Fruit fly (Drosophila melanogaster) whole organism: Measurements from ENCODE around the gene mRpL16.

Experiments
- CG8478 ChIP-seq: fragments of >200 bp; optimal IDR thresholded peaks from 2 replicates; lab custom pipeline; 2018; ENCODE audit warnings: inconsistent platforms
- Dll ChIP-seq: fragments of >200 bp; optimal IDR thresholded peaks from 2 replicates; lab custom pipeline; 2017
- EcR ChIP-seq, 2 experiments: fragments of >200 bp; optimal IDR thresholded peaks; 2 replicates each; lab custom pipeline; 2017; ENCODE audit warnings: missing biosample characterization in 2 of 2, missing genetic modification characterization in 2 of 2, missing genetic modification reagents in 2 of 2
- psq ChIP-seq: fragments of >200 bp; optimal IDR thresholded peaks from 2 replicates; lab custom pipeline; 2017
- usp ChIP-seq: fragments of >200 bp; optimal IDR thresholded peaks from 2 replicates; lab custom pipeline; 2017; ENCODE audit warnings: missing biosample characterization, missing genetic modification characterization, mixed read lengths

dm6 chrX:1846386-1846785 lies 43.7 kb upstream of the mRpL16 start:
- TF ChIP-seq psq, result no peak
- no peak for TF ChIP-seq EcR (GFP tag; optimal IDR thresholded peaks at IDR 0.05; lab: Kevin White, UChicago)
- TF ChIP-seq usp (GFP tag; lab: Kevin White, UChicago), result no peak
- no peak for TF ChIP-seq Dll (lab: Kevin White, UChicago)
- no peak for TF ChIP-seq CG8478
